Worm (Caenorhabditis elegans) whole organism, L1 larva: ENCODE data around the gene irld-6.

Source experiments
- C16A3.4 ChIP-seq: fragments of 150-350 bp; optimal IDR thresholded peaks from 2 replicates; lab custom pipeline; 2014; ENCODE audit warnings: missing biosample characterization, missing genetic modification characterization
- C34B4.2 ChIP-seq: sonication (generic microtip); optimal IDR thresholded peaks from 2 replicates; lab custom pipeline; 2017; ENCODE audit warnings: mild to moderate bottlenecking, missing genetic modification characterization, missing compliant biosample characterization
- aha-1 ChIP-seq: fragments of 150-350 bp; optimal IDR thresholded peaks from 2 replicates; lab custom pipeline; 2014; ENCODE audit warnings: missing biosample characterization, missing genetic modification characterization
- aly-2 ChIP-seq: fragments of 150-350 bp; optimal IDR thresholded peaks from 2 replicates; lab custom pipeline; 2014; ENCODE audit warnings: missing biosample characterization, missing genetic modification characterization
- ama-1 ChIP-seq: fragments of 150-350 bp; optimal IDR thresholded peaks from 2 replicates; lab custom pipeline; 2014
- blmp-1 ChIP-seq: fragments of 150-350 bp; optimal IDR thresholded peaks from 2 replicates; lab custom pipeline; 2014; ENCODE audit warnings: missing biosample characterization, missing genetic modification characterization
- efl-3 ChIP-seq: fragments of 200-800 bp; sonication (Bioruptor generic); optimal IDR thresholded peaks from 2 replicates; lab custom pipeline; 2018; ENCODE audit warnings: mild to moderate bottlenecking, missing genetic modification characterization, missing compliant biosample characterization
- egl-27 ChIP-seq, 2 experiments: fragments of 150-350 bp in 1 of 2; sonication (generic microtip); optimal IDR thresholded peaks; 3 replicates each; lab custom pipeline; 2017 to 2018; ENCODE audit warnings: missing biosample characterization in 2 of 2, missing genetic modification characterization in 2 of 2, missing genetic modification reagents in 2 of 2
- elt-2 ChIP-seq: sonication (generic microtip); optimal IDR thresholded peaks from 2 replicates; lab custom pipeline; 2016; ENCODE audit warnings: missing genetic modification characterization, mild to moderate bottlenecking, inconsistent platforms, missing compliant biosample characterization, missing genetic modification reagents
- ets-5 ChIP-seq: fragments of 200-800 bp; sonication (Bioruptor generic); IDR thresholded peaks from 2 replicates; pipeline ENCODE4 v1.3.6; 2022; ENCODE audit warnings: missing genetic modification characterization, missing compliant biosample characterization
- fkh-10 ChIP-seq: sonication (generic microtip); optimal IDR thresholded peaks from 2 replicates; lab custom pipeline; 2017; ENCODE audit warnings: missing biosample characterization, missing genetic modification reagents, missing genetic modification characterization
- fkh-8 ChIP-seq: sonication (generic microtip); optimal IDR thresholded peaks from 2 replicates; lab custom pipeline; 2016; ENCODE audit warnings: mild to moderate bottlenecking, missing genetic modification characterization, missing compliant biosample characterization
- fos-1 ChIP-seq: fragments of 150-350 bp; optimal IDR thresholded peaks from 2 replicates; lab custom pipeline; 2014; ENCODE audit warnings: missing biosample characterization, missing genetic modification characterization
- hpl-2 ChIP-seq: fragments of 150-350 bp; optimal IDR thresholded peaks from 2 replicates; lab custom pipeline; 2014; ENCODE audit warnings: missing biosample characterization, missing genetic modification reagents, missing genetic modification characterization
- irx-1 ChIP-seq: sonication (generic microtip); optimal IDR thresholded peaks from 2 replicates; lab custom pipeline; 2016; ENCODE audit warnings: missing genetic modification characterization, missing compliant biosample characterization
- isw-1 ChIP-seq: fragments of 200-800 bp; sonication (Bioruptor generic); IDR thresholded peaks from 2 replicates; pipeline ENCODE4 v1.3.6; 2022; ENCODE audit warnings: missing genetic modification characterization, missing compliant biosample characterization
- jun-1 ChIP-seq: fragments of 150-350 bp; optimal IDR thresholded peaks from 2 replicates; lab custom pipeline; 2014; ENCODE audit warnings: missing biosample characterization, missing genetic modification reagents, missing genetic modification characterization
- lin-13 ChIP-seq: fragments of 150-350 bp; optimal IDR thresholded peaks from 2 replicates; lab custom pipeline; 2014; ENCODE audit warnings: missing biosample characterization, missing genetic modification reagents, missing genetic modification characterization
- lin-14 ChIP-seq: fragments of 200-800 bp; sonication (Bioruptor generic); optimal IDR thresholded peaks from 2 replicates; lab custom pipeline; 2018; ENCODE audit warnings: mild to moderate bottlenecking, missing genetic modification characterization, moderate library complexity, missing compliant biosample characterization
- lin-35 ChIP-seq, 2 experiments: fragments of 150-350 bp; optimal IDR thresholded peaks; 2 replicates each; lab custom pipeline; 2014; ENCODE audit warnings: missing biosample characterization in 2 of 2, missing genetic modification characterization in 2 of 2, missing genetic modification reagents in 2 of 2
- lir-3 ChIP-seq: sonication (generic microtip); optimal IDR thresholded peaks from 2 replicates; lab custom pipeline; 2016; ENCODE audit warnings: mild to moderate bottlenecking, missing genetic modification characterization, moderate library complexity, missing compliant biosample characterization; ENCODE audit not compliant: poor library complexity
- lsy-2 ChIP-seq, 2 experiments: fragments of 150-350 bp; optimal IDR thresholded peaks; 2 replicates each; lab custom pipeline; 2014; ENCODE audit warnings: missing biosample characterization in 2 of 2, missing genetic modification characterization in 2 of 2
- mab-9 ChIP-seq: fragments of 200-800 bp; sonication (Bioruptor generic); IDR thresholded peaks from 2 replicates; pipeline ENCODE4 v1.3.6; 2022; ENCODE audit warnings: missing genetic modification reagents, missing genetic modification characterization, missing compliant biosample characterization
- mdl-1 ChIP-seq, 2 experiments: fragments of 150-350 bp; optimal IDR thresholded peaks; 2 replicates each; lab custom pipeline; 2014 to 2017; ENCODE audit warnings: missing biosample characterization in 2 of 2, missing genetic modification characterization in 2 of 2, inconsistent platforms in 1 of 2
- mep-1 ChIP-seq: fragments of 150-350 bp; optimal IDR thresholded peaks from 2 replicates; lab custom pipeline; 2014; ENCODE audit warnings: missing biosample characterization, missing genetic modification characterization
- nhr-11 ChIP-seq: fragments of 150-350 bp; optimal IDR thresholded peaks from 2 replicates; lab custom pipeline; 2014; ENCODE audit warnings: missing biosample characterization, missing genetic modification characterization
- nhr-12 ChIP-seq: sonication (generic microtip); optimal IDR thresholded peaks from 2 replicates; lab custom pipeline; 2017; ENCODE audit warnings: missing biosample characterization, missing genetic modification characterization
- nhr-19 ChIP-seq: fragments of 200-800 bp; sonication (Bioruptor generic); conservative IDR thresholded peaks from 2 replicates; pipeline ENCODE4 v1.3.6; 2022; ENCODE audit warnings: missing genetic modification characterization, missing compliant biosample characterization
- nhr-20 ChIP-seq: sonication (generic microtip); optimal IDR thresholded peaks from 2 replicates; lab custom pipeline; 2016; ENCODE audit warnings: mild to moderate bottlenecking, missing genetic modification characterization, missing compliant biosample characterization
- nhr-237 ChIP-seq: fragments of 150-350 bp; optimal IDR thresholded peaks from 2 replicates; lab custom pipeline; 2014; ENCODE audit warnings: missing biosample characterization, missing genetic modification characterization
- nhr-28 ChIP-seq: fragments of 150-350 bp; optimal IDR thresholded peaks from 2 replicates; lab custom pipeline; 2014; ENCODE audit warnings: missing biosample characterization, missing genetic modification characterization
- nhr-71 ChIP-seq: sonication (generic microtip); optimal IDR thresholded peaks from 2 replicates; lab custom pipeline; 2016; ENCODE audit warnings: mild to moderate bottlenecking, missing genetic modification characterization, moderate library complexity, missing compliant biosample characterization
- nhr-76 ChIP-seq: sonication (generic microtip); optimal IDR thresholded peaks from 2 replicates; lab custom pipeline; 2017; ENCODE audit warnings: missing biosample characterization, missing genetic modification characterization
- nhr-77 ChIP-seq: fragments of 150-350 bp; optimal IDR thresholded peaks from 2 replicates; lab custom pipeline; 2014; ENCODE audit warnings: missing biosample characterization, missing genetic modification characterization
- nhr-84 ChIP-seq: sonication (generic microtip); optimal IDR thresholded peaks from 2 replicates; lab custom pipeline; 2017; ENCODE audit warnings: missing biosample characterization, missing genetic modification characterization
- nhr-85 ChIP-seq: sonication (generic microtip); peaks from one replicate; lab custom pipeline; 2016; ENCODE audit warnings: missing genetic modification characterization, inconsistent platforms, missing compliant biosample characterization
- nhr-90 ChIP-seq: sonication (generic microtip); optimal IDR thresholded peaks from 2 replicates; lab custom pipeline; 2016; ENCODE audit warnings: mild to moderate bottlenecking, missing genetic modification characterization, missing compliant biosample characterization; ENCODE audit not compliant: poor library complexity
- pag-3 ChIP-seq: sonication (generic microtip); optimal IDR thresholded peaks from 2 replicates; lab custom pipeline; 2017; ENCODE audit warnings: missing genetic modification characterization, mild to moderate bottlenecking, missing compliant biosample characterization, antibody characterized with exemption, borderline replicate concordance; ENCODE audit not compliant: insufficient read depth
- skn-1 ChIP-seq: fragments of 150-350 bp; optimal IDR thresholded peaks from 2 replicates; lab custom pipeline; 2014; ENCODE audit warnings: missing biosample characterization, missing genetic modification characterization
- snu-23 ChIP-seq: sonication (generic microtip); optimal IDR thresholded peaks from 2 replicates; lab custom pipeline; 2016; ENCODE audit warnings: missing genetic modification characterization, missing compliant biosample characterization
- sox-4 ChIP-seq: sonication (generic microtip); optimal IDR thresholded peaks from 2 replicates; lab custom pipeline; 2016; ENCODE audit warnings: missing genetic modification characterization, missing compliant biosample characterization
- sptf-1 ChIP-seq: fragments of 150-350 bp; optimal IDR thresholded peaks from 2 replicates; lab custom pipeline; 2014; ENCODE audit warnings: missing biosample characterization, missing genetic modification characterization
- sup-37 ChIP-seq: fragments of 200-800 bp; sonication (Bioruptor generic); optimal IDR thresholded peaks from 2 replicates; lab custom pipeline; 2018; ENCODE audit warnings: mild to moderate bottlenecking, missing genetic modification characterization, missing compliant biosample characterization
- swsn-7 ChIP-seq: sonication (generic microtip); optimal IDR thresholded peaks from 2 replicates; lab custom pipeline; 2016; ENCODE audit warnings: missing genetic modification characterization, missing compliant biosample characterization
- tbx-2 ChIP-seq: sonication (generic microtip); optimal IDR thresholded peaks from 2 replicates; lab custom pipeline; 2016; ENCODE audit warnings: missing genetic modification characterization, missing compliant biosample characterization
- tlp-1 ChIP-seq: fragments of 150-350 bp; optimal IDR thresholded peaks from 2 replicates; lab custom pipeline; 2014; ENCODE audit warnings: missing biosample characterization, missing genetic modification characterization
- unc-30 ChIP-seq: sonication (generic microtip); optimal IDR thresholded peaks from 2 replicates; lab custom pipeline; 2017; ENCODE audit warnings: missing biosample characterization, missing genetic modification characterization
- unc-62 ChIP-seq: fragments of 150-350 bp; optimal IDR thresholded peaks from 2 replicates; lab custom pipeline; 2014; ENCODE audit warnings: missing biosample characterization, missing genetic modification reagents, missing genetic modification characterization
- unc-98 ChIP-seq: fragments of 200-800 bp; sonication (Bioruptor generic); IDR thresholded peaks from 2 replicates; pipeline ENCODE4 v1.3.6; 2022; ENCODE audit warnings: missing genetic modification characterization, missing compliant biosample characterization
- zip-4 ChIP-seq: fragments of 200-800 bp; sonication (Bioruptor generic); optimal IDR thresholded peaks from 2 replicates; lab custom pipeline; 2018; ENCODE audit warnings: mild to moderate bottlenecking, missing genetic modification characterization, moderate library complexity, missing compliant biosample characterization
- ztf-4 ChIP-seq: fragments of 150-350 bp; optimal IDR thresholded peaks from 2 replicates; lab custom pipeline; 2014; ENCODE audit warnings: missing biosample characterization, missing genetic modification characterization

Gene irld-6

DNA sequence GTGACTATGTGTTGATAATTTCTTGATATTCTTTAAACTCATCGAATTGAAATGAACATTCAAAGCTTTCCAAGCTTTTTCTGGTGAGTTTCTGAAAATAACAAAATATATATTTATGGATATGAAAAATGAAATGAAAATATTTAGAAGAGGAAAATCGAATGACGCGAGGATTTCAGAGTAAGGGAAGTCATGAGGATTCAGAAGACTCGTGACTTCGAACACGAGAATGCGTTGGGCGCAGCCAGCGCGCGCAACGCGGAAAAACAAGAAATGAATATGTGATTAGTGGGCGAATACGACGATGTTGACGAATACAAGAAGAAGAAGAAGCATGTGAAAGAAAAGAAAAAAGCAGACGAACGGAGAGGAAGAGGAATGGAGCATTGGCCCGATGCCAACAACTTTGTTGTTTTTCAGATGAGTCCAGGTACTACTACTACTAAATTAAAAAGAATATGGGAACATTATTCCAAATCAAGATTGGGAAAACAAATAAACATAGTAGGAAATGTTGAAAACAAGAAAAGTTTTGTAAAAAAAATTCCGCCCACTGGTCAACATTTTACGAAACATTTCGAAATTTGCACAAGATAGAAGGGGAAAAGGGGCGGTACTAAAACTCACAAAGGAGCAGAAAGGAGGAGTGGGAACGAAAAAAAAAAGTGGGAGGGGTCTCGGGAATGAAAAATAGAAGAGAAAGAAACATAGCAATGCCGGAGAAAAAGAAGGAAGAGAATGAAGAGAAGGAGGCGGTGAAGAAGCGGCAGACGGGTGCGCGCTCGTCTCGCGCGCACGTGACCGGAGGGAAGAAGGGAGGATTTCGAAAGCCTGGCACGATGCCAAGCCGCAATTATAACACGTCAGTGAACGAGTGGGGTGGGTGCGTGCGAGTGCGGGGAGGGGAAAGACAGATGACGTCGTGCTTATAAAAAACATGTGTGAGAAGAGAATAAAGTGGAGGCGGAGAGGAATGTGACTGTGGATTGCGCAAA, 41.1 kb downstream of the irld-6 start:
- peak; percentile 44 for TF ChIP-seq fos-1
- TF ChIP-seq mep-1 (tag; lab: Kevin White, UChicago): peak; percentile 83
- TF ChIP-seq sup-37 (GFP tag; lab: Kevin White, UChicago): peak; percentile 82
- no peak for TF ChIP-seq nhr-12
- TF ChIP-seq lin-35 (GFP tag; optimal IDR thresholded peaks at IDR 0.05; lab: Kevin White, UChicago): peak; percentile 71 to 73
- peak; percentile 96 for TF ChIP-seq nhr-19 (GFP tag; lab: Robert Waterston, UW)
- TF ChIP-seq fkh-8 (tag; lab: Kevin White, UChicago): peak; percentile 99
- TF ChIP-seq sptf-1 (tag; lab: Kevin White, UChicago): no peak
- peak; percentile 67 for TF ChIP-seq nhr-237 (tag; lab: Kevin White, UChicago)
- TF ChIP-seq nhr-84 (tag; lab: Kevin White, UChicago): no peak
- peak; percentile 93 for TF ChIP-seq nhr-20
- peak; percentile 91 for TF ChIP-seq ztf-4
- peak; percentile 1 for TF ChIP-seq efl-3
- TF ChIP-seq tlp-1: no peak
- peak; percentile 31 for TF ChIP-seq hpl-2 (GFP tag; lab: Kevin White, UChicago)
- peak; percentile 30 for TF ChIP-seq unc-62 (GFP tag; lab: Kevin White, UChicago)
- TF ChIP-seq blmp-1: peak; percentile 86
- TF ChIP-seq mdl-1 (tag; optimal IDR thresholded peaks at IDR 0.05; lab: Kevin White, UChicago): peak; percentile 88 to 98
- peak; percentile 83 for TF ChIP-seq isw-1
- TF ChIP-seq unc-98 (GFP tag; lab: Robert Waterston, UW): peak; percentile 48; the same call in 1 of the 2 replicates
- TF ChIP-seq elt-2 (tag; lab: Kevin White, UChicago): peak; percentile 29
- peak; percentile 79 for TF ChIP-seq C16A3.4
- TF ChIP-seq lin-14 (GFP tag; lab: Kevin White, UChicago): peak; percentile 100
- peak; percentile 98 for TF ChIP-seq nhr-71
- TF ChIP-seq mab-9 (GFP tag; lab: Robert Waterston, UW): peak; percentile 89
- no peak for TF ChIP-seq nhr-28 (tag; lab: Kevin White, UChicago)
- TF ChIP-seq zip-4: peak; percentile 89
- no peak for TF ChIP-seq unc-30 (tag; lab: Kevin White, UChicago)
- peak; percentile 99 for TF ChIP-seq nhr-85 (tag; lab: Kevin White, UChicago)
- TF ChIP-seq irx-1 (tag; lab: Kevin White, UChicago): peak; percentile 92
- TF ChIP-seq sox-4 (tag; lab: Kevin White, UChicago): peak; percentile 81
- TF ChIP-seq nhr-76 (tag; lab: Kevin White, UChicago): no peak
- TF ChIP-seq swsn-7 (tag; lab: Kevin White, UChicago): peak; percentile 90
- TF ChIP-seq aly-2: no peak
- no peak for TF ChIP-seq C34B4.2 (tag; lab: Kevin White, UChicago)
- peak; percentile 55 for TF ChIP-seq ama-1 (lab: Kevin White, UChicago)
- TF ChIP-seq lin-13 (GFP tag; lab: Kevin White, UChicago): peak; percentile 92
- peak; percentile 58 for TF ChIP-seq lir-3 (tag; lab: Kevin White, UChicago)
- peak; percentile 75 for TF ChIP-seq nhr-77
- no peak for TF ChIP-seq ets-5 (GFP tag; lab: Robert Waterston, UW)
- peak; percentile 85 for TF ChIP-seq jun-1
- peak; percentile 80 for TF ChIP-seq nhr-90
- TF ChIP-seq fkh-10 (GFP tag; lab: Kevin White, UChicago): peak; percentile 94
- no peak for TF ChIP-seq nhr-11 (tag; lab: Kevin White, UChicago)
- TF ChIP-seq snu-23 (GFP tag; lab: Kevin White, UChicago): peak; percentile 88
- peak; percentile 82 for TF ChIP-seq aha-1 (tag; lab: Kevin White, UChicago)
- peak; percentile 60 to 78 for TF ChIP-seq egl-27 (tag; optimal IDR thresholded peaks at IDR 0.05; lab: Kevin White, UChicago)
- peak; percentile 92 for TF ChIP-seq skn-1 (tag; lab: Kevin White, UChicago)
- peak; percentile 88 for TF ChIP-seq pag-3
- TF ChIP-seq lsy-2 (tag; optimal IDR thresholded peaks at IDR 0.05; lab: Kevin White, UChicago): peak; percentile 89 to 90
- TF ChIP-seq tbx-2: peak; percentile 94
